Fruit fly (Drosophila melanogaster): ENCODE measurements around the gene CG31140.

DNA sequence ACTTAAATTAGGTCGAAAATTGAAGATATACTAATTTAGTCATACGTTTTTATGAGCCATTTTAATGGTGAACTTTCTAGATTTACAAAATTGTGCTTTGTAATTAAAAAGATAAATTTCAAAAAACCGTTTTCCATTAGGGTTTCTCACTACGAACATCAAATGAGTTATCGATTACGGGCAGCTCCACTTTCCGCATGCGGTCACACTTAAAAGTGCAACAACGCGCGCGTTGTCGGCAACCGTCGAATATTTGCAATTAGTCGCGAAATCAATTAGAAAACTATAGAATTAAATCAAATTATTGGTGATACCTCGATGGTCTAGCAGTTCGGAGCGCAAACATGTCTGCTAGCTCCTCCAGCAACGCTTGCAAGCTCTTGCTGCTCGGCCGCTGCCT, 38.8 kb upstream of the CG31140 start, which contains the start of gene Ndc1:
- TF ChIP-seq CTCF (optimal IDR thresholded peaks at IDR 0.05), result no peak
- TF ChIP-seq CG8478 (optimal IDR thresholded peaks at IDR 0.05), result no peak
